Comparison of ENCODE assay signal across 2 fruit fly cellular contexts in the genomic region with DNA sequence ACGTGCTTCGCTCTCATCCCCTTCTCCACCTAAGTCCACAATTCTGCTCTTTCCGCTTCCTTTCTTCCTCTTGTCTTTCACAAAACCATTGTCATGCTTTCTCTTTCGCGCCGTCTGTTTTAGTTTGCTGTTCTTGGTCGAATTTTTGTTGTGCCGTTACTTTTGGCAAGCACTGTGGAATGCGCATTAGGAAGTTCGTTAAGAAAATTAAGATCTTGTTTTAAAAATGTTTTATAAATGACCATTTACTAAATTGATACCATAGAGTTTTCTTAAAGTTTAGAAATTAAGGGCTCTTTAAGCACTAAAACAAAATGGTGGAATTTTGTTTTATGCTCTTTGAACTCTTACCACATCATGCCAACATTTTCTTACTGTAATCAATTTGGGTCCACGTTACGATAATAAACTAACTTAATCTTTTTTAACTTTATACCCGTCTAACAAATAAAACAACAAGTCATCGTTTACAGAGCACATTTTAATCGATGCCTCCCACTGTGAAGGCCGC.
TF ChIP-seq lines count a peak whose summit lies in the region.

No protein-coding gene starts in this region.

TF ChIP-seq in whole organism, embryonic, 481 proteins besides CTCF, POLR2A, EP300 and RAD21 (continued from another document and continues in another):
- 0 out of 3 replicates have a peak, but pooled peaks have one; percentile 12 for TF ChIP-seq ase (GFP tag; IDR thresholded peaks at IDR 0.05; lab: Robert Waterston, UW)
- no peak for TF ChIP-seq pita (GFP tag; optimal IDR thresholded peaks at IDR 0.05; lab: Kevin White, UChicago)
- no peak for TF ChIP-seq tna (GFP tag; IDR thresholded peaks at IDR 0.05; lab: Robert Waterston, UW; ENCODE audit: partially characterized antibody)
- TF ChIP-seq CG1603 (tag; optimal IDR thresholded peaks at IDR 0.05; lab: Kevin White, UChicago), result peak; percentile 13
- TF ChIP-seq gcm (GFP tag; optimal IDR thresholded peaks at IDR 0.05; lab: Kevin White, UChicago), result peak; percentile 31
- no peak for TF ChIP-seq CG16779 (GFP tag; IDR thresholded peaks at IDR 0.05; lab: Robert Waterston, UW)
- TF ChIP-seq vvl (GFP tag; IDR thresholded peaks at IDR 0.05; lab: Robert Waterston, UW), result 0 out of 2 replicates have a peak, but pooled peaks have one; percentile 29
- peak; percentile 20 for TF ChIP-seq CG17829 (tag; optimal IDR thresholded peaks at IDR 0.05; lab: Kevin White, UChicago)
- peak; percentile 18; the same call in 1 of the 2 replicates for TF ChIP-seq NFAT (GFP tag; IDR thresholded peaks at IDR 0.05; lab: Robert Waterston, UW)
- peak; percentile 82 for TF ChIP-seq gro (GFP tag; optimal IDR thresholded peaks at IDR 0.05; lab: Kevin White, UChicago)
- peak; percentile 50; the same call in 1 of the 3 replicates for TF ChIP-seq CG11093 (GFP tag; IDR thresholded peaks at IDR 0.05; lab: Robert Waterston, UW)
- TF ChIP-seq pb (GFP tag; optimal IDR thresholded peaks at IDR 0.05; lab: Kevin White, UChicago), result peak; percentile 74
- no peak for TF ChIP-seq hb (GFP tag; IDR thresholded peaks at IDR 0.05; lab: Robert Waterston, UW; ENCODE audit: partially characterized antibody)
- no peak for TF ChIP-seq scrt (GFP tag; optimal IDR thresholded peaks at IDR 0.05; lab: Kevin White, UChicago)
- peak; percentile 66 for TF ChIP-seq CG9932 (GFP tag; IDR thresholded peaks at IDR 0.05; lab: Robert Waterston, UW)
- peak; percentile 25 for TF ChIP-seq CG4820 (GFP tag; optimal IDR thresholded peaks at IDR 0.05; lab: Kevin White, UChicago)
- no peak for TF ChIP-seq usp (GFP tag; optimal IDR thresholded peaks at IDR 0.05; lab: Kevin White, UChicago)
- no peak for TF ChIP-seq Dref (GFP tag; IDR thresholded peaks at IDR 0.05; lab: Robert Waterston, UW)
- TF ChIP-seq CG13424 (tag; optimal IDR thresholded peaks at IDR 0.05; lab: Kevin White, UChicago), result peak; percentile 79
- no peak for TF ChIP-seq CG12942 (GFP tag; optimal IDR thresholded peaks at IDR 0.05; lab: Kevin White, UChicago)
- no peak for TF ChIP-seq bowl (GFP tag; IDR thresholded peaks at IDR 0.05; lab: Robert Waterston, UW)
- no peak for TF ChIP-seq sim (GFP tag; IDR thresholded peaks at IDR 0.05; lab: Robert Waterston, UW)
- TF ChIP-seq CG7786 (GFP tag; optimal IDR thresholded peaks at IDR 0.05; lab: Kevin White, UChicago), result peak; percentile 76
- TF ChIP-seq CG5180 (GFP tag; optimal IDR thresholded peaks at IDR 0.05; lab: Kevin White, UChicago), result no peak
- TF ChIP-seq emc (GFP tag; optimal IDR thresholded peaks at IDR 0.05; lab: Kevin White, UChicago), result peak; percentile 12
- TF ChIP-seq sqz (GFP tag; optimal IDR thresholded peaks at IDR 0.05; lab: Kevin White, UChicago), result no peak
- peak; percentile 55 for TF ChIP-seq CG30431 (GFP tag; optimal IDR thresholded peaks at IDR 0.05; lab: Kevin White, UChicago)
- TF ChIP-seq B-H2 (GFP tag; optimal IDR thresholded peaks at IDR 0.05; lab: Kevin White, UChicago), result peak; percentile 64
- TF ChIP-seq CG31224 (GFP tag; IDR thresholded peaks at IDR 0.05; lab: Robert Waterston, UW), result 0 out of 2 replicates have a peak, but pooled peaks have one; percentile 34
- peak; percentile 53 for TF ChIP-seq CG4854 (GFP tag; optimal IDR thresholded peaks at IDR 0.05; lab: Kevin White, UChicago)
- TF ChIP-seq CG7372 (GFP tag; IDR thresholded peaks at IDR 0.05; lab: Robert Waterston, UW), result no peak
- TF ChIP-seq CG32532 (GFP tag; IDR thresholded peaks at IDR 0.05; lab: Robert Waterston, UW), result peak; percentile 66
- peak; percentile 87 for TF ChIP-seq zfh2 (GFP tag; optimal IDR thresholded peaks at IDR 0.05; lab: Kevin White, UChicago)
- TF ChIP-seq CG6791 (GFP tag; IDR thresholded peaks at IDR 0.05; lab: Robert Waterston, UW; ENCODE audit: partially characterized antibody), result no peak
- TF ChIP-seq MBD-R2 (GFP tag; IDR thresholded peaks at IDR 0.05; lab: Robert Waterston, UW), result 0 out of 2 replicates have a peak, but pooled peaks have one; percentile 11
- TF ChIP-seq CG1792 (GFP tag; optimal IDR thresholded peaks at IDR 0.05; lab: Kevin White, UChicago), result peak; percentile 61
- TF ChIP-seq CG3065 (GFP tag; optimal IDR thresholded peaks at IDR 0.05; lab: Kevin White, UChicago), result no peak
- TF ChIP-seq CG15514 (GFP tag; optimal IDR thresholded peaks at IDR 0.05; lab: Kevin White, UChicago), result peak; percentile 50
- peak; percentile 45 for TF ChIP-seq CG1529 (GFP tag; optimal IDR thresholded peaks at IDR 0.05; lab: Kevin White, UChicago)
- no peak for TF ChIP-seq CG10654 (GFP tag; optimal IDR thresholded peaks at IDR 0.05; lab: Kevin White, UChicago)
- TF ChIP-seq inv (GFP tag; IDR thresholded peaks at IDR 0.05; lab: Robert Waterston, UW; ENCODE audit: partially characterized antibody), result no peak
- no peak for TF ChIP-seq CG15073 (GFP tag; optimal IDR thresholded peaks at IDR 0.05; lab: Kevin White, UChicago)
- TF ChIP-seq CG18476 (GFP tag; optimal IDR thresholded peaks at IDR 0.05; lab: Kevin White, UChicago), result peak; percentile 59
- TF ChIP-seq Ada2b (GFP tag; IDR thresholded peaks at IDR 0.05; lab: Robert Waterston, UW), result no peak
- peak; percentile 63 for TF ChIP-seq Mad (GFP tag; optimal IDR thresholded peaks at IDR 0.05; lab: Kevin White, UChicago)
- TF ChIP-seq Hr78 (GFP tag; optimal IDR thresholded peaks at IDR 0.05; lab: Kevin White, UChicago), result peak in 1 of 2 experiments; percentile 35
- peak; percentile 71 for TF ChIP-seq al (GFP tag; IDR thresholded peaks at IDR 0.05; lab: Robert Waterston, UW)
- TF ChIP-seq gem (tag; optimal IDR thresholded peaks at IDR 0.05; lab: Kevin White, UChicago), result peak; percentile 90
- TF ChIP-seq twi (tag; optimal IDR thresholded peaks at IDR 0.05; lab: Kevin White, UChicago), result peak; percentile 27
- TF ChIP-seq Abd-B (GFP tag; optimal IDR thresholded peaks at IDR 0.05; lab: Kevin White, UChicago), result peak; percentile 78
- peak; percentile 19 for TF ChIP-seq Hmx (GFP tag; optimal IDR thresholded peaks at IDR 0.05; lab: Kevin White, UChicago)
- no peak for TF ChIP-seq Oaz (GFP tag; IDR thresholded peaks at IDR 0.05; lab: Robert Waterston, UW)
- TF ChIP-seq insv (GFP tag; optimal IDR thresholded peaks at IDR 0.05; lab: Kevin White, UChicago), result no peak
- no peak for TF ChIP-seq CG34224 (GFP tag; IDR thresholded peaks at IDR 0.05; lab: Robert Waterston, UW; ENCODE audit: partially characterized antibody)
- TF ChIP-seq CG10462 (GFP tag; optimal IDR thresholded peaks at IDR 0.05; lab: Kevin White, UChicago), result no peak
- TF ChIP-seq Hmr (GFP tag; optimal IDR thresholded peaks at IDR 0.05; lab: Kevin White, UChicago), result peak; percentile 80
- TF ChIP-seq CG12155 (GFP tag; optimal IDR thresholded peaks at IDR 0.05; lab: Kevin White, UChicago), result peak; percentile 45
- TF ChIP-seq h (optimal IDR thresholded peaks at IDR 0.05; lab: Kevin White, UChicago), result no peak
- peak; percentile 42 for TF ChIP-seq CG10267 (tag; optimal IDR thresholded peaks at IDR 0.05; lab: Kevin White, UChicago)
- no peak for TF ChIP-seq seq (GFP tag; IDR thresholded peaks at IDR 0.05; lab: Robert Waterston, UW)
- peak; percentile 47 for TF ChIP-seq CG9727 (GFP tag; optimal IDR thresholded peaks at IDR 0.05; lab: Kevin White, UChicago)
- no peak for TF ChIP-seq CG13123 (GFP tag; optimal IDR thresholded peaks at IDR 0.05; lab: Kevin White, UChicago)

TF ChIP-seq in whole organism, prepupa, 60 proteins besides CTCF, POLR2A, EP300 and RAD21 (continued from another document):
- peak; percentile 75 for TF ChIP-seq Ets21C (GFP tag; optimal IDR thresholded peaks at IDR 0.05; lab: Kevin White, UChicago)
- TF ChIP-seq CG8119 (GFP tag; IDR thresholded peaks at IDR 0.05; lab: Robert Waterston, UW), result peak; percentile 62; the same call in 2 of the 3 replicates
- TF ChIP-seq topi (GFP tag; optimal IDR thresholded peaks at IDR 0.05; lab: Kevin White, UChicago), result peak; percentile 85
- TF ChIP-seq Sox14 (GFP tag; optimal IDR thresholded peaks at IDR 0.05; lab: Kevin White, UChicago), result peak; percentile 83
- peak; percentile 33 for TF ChIP-seq CG11902 (GFP tag; optimal IDR thresholded peaks at IDR 0.05; lab: Kevin White, UChicago)
- no peak for TF ChIP-seq fd59A (GFP tag; optimal IDR thresholded peaks at IDR 0.05; lab: Kevin White, UChicago)
- TF ChIP-seq achi (GFP tag; optimal IDR thresholded peaks at IDR 0.05; lab: Kevin White, UChicago), result peak; percentile 63
- no peak for TF ChIP-seq CG16779 (tag; optimal IDR thresholded peaks at IDR 0.05; lab: Kevin White, UChicago)
- no peak for TF ChIP-seq CG1621 (tag; optimal IDR thresholded peaks at IDR 0.05; lab: Kevin White, UChicago)
- TF ChIP-seq Ets96B (tag; optimal IDR thresholded peaks at IDR 0.05; lab: Kevin White, UChicago), result peak; percentile 31
TF ChIP-seq in whole organism, prepupa: peak in this region for 44.
